Fruit fly (Drosophila melanogaster): ENCODE results near the gene ND-ACP.

ND-ACP gene

dm6 chr3L:1300076-1300635 is 29.6 kb upstream of the ND-ACP start (continued):
- 0 out of 2 replicates have a peak, but pooled peaks have one; percentile 9 for TF ChIP-seq CG10321 (GFP tag; IDR thresholded peaks at IDR 0.05)
- TF ChIP-seq CG14441 (GFP tag; IDR thresholded peaks at IDR 0.05) = peak; percentile 71
- TF ChIP-seq eyg (GFP tag; optimal IDR thresholded peaks at IDR 0.05) = no peak
- no peak for TF ChIP-seq HmgD (GFP tag; optimal IDR thresholded peaks at IDR 0.05)
- TF ChIP-seq gcm2 (GFP tag; optimal IDR thresholded peaks at IDR 0.05) = peak; percentile 7
- TF ChIP-seq lov (optimal IDR thresholded peaks at IDR 0.05) = no peak
- TF ChIP-seq lov (GFP tag; IDR thresholded peaks at IDR 0.05) = peak; percentile 68; the same call in 2 of the 3 replicates
- peak; percentile 74 for TF ChIP-seq CG14667 (GFP tag; IDR thresholded peaks at IDR 0.05)
- TF ChIP-seq chm (GFP tag; IDR thresholded peaks at IDR 0.05) = peak; percentile 74; the same call in 1 of the 2 replicates
- TF ChIP-seq CG14710 (tag; optimal IDR thresholded peaks at IDR 0.05) = peak; percentile 92
- TF ChIP-seq ttk (GFP tag; IDR thresholded peaks at IDR 0.05) = peak; percentile 48
- no peak for TF ChIP-seq pita (GFP tag; optimal IDR thresholded peaks at IDR 0.05)
- TF ChIP-seq CoRest (tag; optimal IDR thresholded peaks at IDR 0.05) = peak; percentile 88
- TF ChIP-seq dan (GFP tag; IDR thresholded peaks at IDR 0.05) = no peak
- TF ChIP-seq Abd-B (GFP tag; optimal IDR thresholded peaks at IDR 0.05) = peak; percentile 32
- TF ChIP-seq Sry-β (GFP tag; optimal IDR thresholded peaks at IDR 0.05) = no peak
- peak; percentile 67; the same call in 2 of the 3 replicates for TF ChIP-seq CG2889 (GFP tag; IDR thresholded peaks at IDR 0.05)
- no peak for TF ChIP-seq Dip2 (GFP tag; IDR thresholded peaks at IDR 0.05)
- TF ChIP-seq CG9817 (tag; optimal IDR thresholded peaks at IDR 0.05) = peak; percentile 51
- no peak for TF ChIP-seq pzg (GFP tag; optimal IDR thresholded peaks at IDR 0.05)
- no peak for TF ChIP-seq p53 (GFP tag; optimal IDR thresholded peaks at IDR 0.05)
- TF ChIP-seq Lpt (GFP tag; optimal IDR thresholded peaks at IDR 0.05) = no peak
- TF ChIP-seq ara (GFP tag; IDR thresholded peaks at IDR 0.05) = peak; percentile 92
- TF ChIP-seq CG10147 (GFP tag; optimal IDR thresholded peaks at IDR 0.05) = peak; percentile 75
- peak; percentile 81 for TF ChIP-seq CG2875 (GFP tag; optimal IDR thresholded peaks at IDR 0.05)
- peak; percentile 46 for TF ChIP-seq CG6654 (GFP tag; optimal IDR thresholded peaks at IDR 0.05)
- peak; percentile 79 for TF ChIP-seq lbe (GFP tag; optimal IDR thresholded peaks at IDR 0.05)
- TF ChIP-seq exex (tag; optimal IDR thresholded peaks at IDR 0.05) = peak; percentile 31
- TF ChIP-seq E2f1 (GFP tag; IDR thresholded peaks at IDR 0.05) = peak; percentile 58; the same call in 1 of the 2 replicates
- TF ChIP-seq CG30020 (tag; optimal IDR thresholded peaks at IDR 0.05) = peak; percentile 41
- peak; percentile 54 for TF ChIP-seq psq (GFP tag; optimal IDR thresholded peaks at IDR 0.05)
- peak; percentile 26 for TF ChIP-seq CG13624 (GFP tag; optimal IDR thresholded peaks at IDR 0.05)
- peak in 1 of 2 experiments; percentile 0 for TF ChIP-seq Trl (optimal IDR thresholded peaks at IDR 0.05)
- peak; percentile 29 for TF ChIP-seq Trl (GFP tag; optimal IDR thresholded peaks at IDR 0.05)
- TF ChIP-seq Hmr (GFP tag; optimal IDR thresholded peaks at IDR 0.05) = peak; percentile 79
- TF ChIP-seq eve (GFP tag; optimal IDR thresholded peaks at IDR 0.05) = no peak
- TF ChIP-seq HLH4C (GFP tag; IDR thresholded peaks at IDR 0.05; ENCODE audit: partially characterized antibody) = no peak
- TF ChIP-seq Ptx1 (GFP tag; IDR thresholded peaks at IDR 0.05) = peak; percentile 80
- peak; percentile 88 for TF ChIP-seq phol (tag; optimal IDR thresholded peaks at IDR 0.05)
- TF ChIP-seq bigmax (GFP tag; optimal IDR thresholded peaks at IDR 0.05) = no peak
- TF ChIP-seq Max (GFP tag; optimal IDR thresholded peaks at IDR 0.05) = peak; percentile 80
- TF ChIP-seq Dek (tag; optimal IDR thresholded peaks at IDR 0.05) = peak; percentile 56
- peak; percentile 79 for TF ChIP-seq CG15011 (GFP tag; optimal IDR thresholded peaks at IDR 0.05)
- peak; percentile 17 for TF ChIP-seq CG15479 (GFP tag; optimal IDR thresholded peaks at IDR 0.05)
- peak; percentile 56 for TF ChIP-seq Oaz (GFP tag; IDR thresholded peaks at IDR 0.05)
- peak; percentile 7 for TF ChIP-seq pho (GFP tag; optimal IDR thresholded peaks at IDR 0.05)
- peak; percentile 80 for TF ChIP-seq grn (GFP tag; optimal IDR thresholded peaks at IDR 0.05)
- no peak for TF ChIP-seq BEAF-32 (GFP tag; optimal IDR thresholded peaks at IDR 0.05)
- peak; percentile 88 for TF ChIP-seq D19A (tag; optimal IDR thresholded peaks at IDR 0.05)
- TF ChIP-seq Mrtf (GFP tag; IDR thresholded peaks at IDR 0.05) = peak; percentile 70; the same call in 1 of the 3 replicates
- TF ChIP-seq tin (GFP tag; optimal IDR thresholded peaks at IDR 0.05) = peak; percentile 79
